Worm (Caenorhabditis elegans) whole organism, late embryonic: Measurements from ENCODE around the gene F13B9.2.

Experiments used
- K02D7.2 ChIP-seq: sonication (generic microtip); optimal IDR thresholded peaks from 2 replicates; lab custom pipeline; 2017; ENCODE audit warnings: mild to moderate bottlenecking, missing genetic modification characterization, missing compliant biosample characterization
- ama-1 ChIP-seq: fragments of 150-350 bp; optimal IDR thresholded peaks from 2 replicates; lab custom pipeline; 2014
- ceh-2 ChIP-seq: sonication (generic microtip); optimal IDR thresholded peaks from 2 replicates; lab custom pipeline; 2016; ENCODE audit warnings: missing genotype, missing genetic modification characterization, missing compliant biosample characterization
- ceh-30 ChIP-seq: fragments of 150-350 bp; optimal IDR thresholded peaks from 2 replicates; lab custom pipeline; 2014; ENCODE audit warnings: missing biosample characterization, missing genetic modification characterization
- elt-2 ChIP-seq: sonication (generic microtip); optimal IDR thresholded peaks from 2 replicates; lab custom pipeline; 2016; ENCODE audit warnings: missing genetic modification reagents, missing genetic modification characterization, missing compliant biosample characterization
- nfya-1 ChIP-seq: sonication (generic microtip); optimal IDR thresholded peaks from 2 replicates; lab custom pipeline; 2017; ENCODE audit warnings: missing genetic modification characterization, mild to moderate bottlenecking, missing compliant biosample characterization, antibody characterized with exemption, moderate library complexity
- nhr-11 ChIP-seq: fragments of 150-350 bp; optimal IDR thresholded peaks from 2 replicates; lab custom pipeline; 2014; ENCODE audit warnings: missing biosample characterization, missing genetic modification characterization
- pag-3 ChIP-seq: sonication (generic microtip); optimal IDR thresholded peaks from 2 replicates; lab custom pipeline; 2016; ENCODE audit warnings: missing compliant biosample characterization, missing genetic modification characterization, borderline replicate concordance
- pat-9 ChIP-seq: fragments of 200-800 bp; sonication (Bioruptor generic); optimal IDR thresholded peaks from 2 replicates; lab custom pipeline; 2018; ENCODE audit warnings: mild to moderate bottlenecking, missing genetic modification characterization, moderate library complexity, missing compliant biosample characterization
- pqm-1 ChIP-seq: sonication (generic microtip); optimal IDR thresholded peaks from 2 replicates; lab custom pipeline; 2016; ENCODE audit warnings: missing genetic modification characterization, missing compliant biosample characterization
- tbx-2 ChIP-seq: sonication (generic microtip); optimal IDR thresholded peaks from 2 replicates; lab custom pipeline; 2016; ENCODE audit warnings: missing genetic modification characterization, missing compliant biosample characterization
- ttx-3 ChIP-seq: sonication (generic microtip); optimal IDR thresholded peaks from 2 replicates; lab custom pipeline; 2016; ENCODE audit warnings: missing genetic modification reagents, missing genetic modification characterization, missing compliant biosample characterization

- TF ChIP-seq ttx-3 (tag; lab: Kevin White, UChicago) (no peak), tbx-2 (tag; lab: Kevin White, UChicago) (no peak), ceh-30 (tag; lab: Kevin White, UChicago) (no peak), pqm-1 (tag; lab: Kevin White, UChicago) (no peak), elt-2 (tag; lab: Kevin White, UChicago) (no peak), nfya-1 (peak; percentile 34), ceh-2 (tag; lab: Kevin White, UChicago) (no peak), pat-9 (tag; lab: Kevin White, UChicago) (no peak), pag-3 (tag; lab: Kevin White, UChicago) (no peak), ama-1 (lab: Kevin White, UChicago) (no peak), nhr-11 (tag; lab: Kevin White, UChicago) (no peak), K02D7.2 (tag; lab: Kevin White, UChicago) (no peak)
Measured at ce11 chrX:8252293-8252692, 33.2 kb upstream of the F13B9.2 start, which contains the start of gene M60.6.
